Worm (Caenorhabditis elegans): ENCODE measurements around the gene shl-1.

DNA sequence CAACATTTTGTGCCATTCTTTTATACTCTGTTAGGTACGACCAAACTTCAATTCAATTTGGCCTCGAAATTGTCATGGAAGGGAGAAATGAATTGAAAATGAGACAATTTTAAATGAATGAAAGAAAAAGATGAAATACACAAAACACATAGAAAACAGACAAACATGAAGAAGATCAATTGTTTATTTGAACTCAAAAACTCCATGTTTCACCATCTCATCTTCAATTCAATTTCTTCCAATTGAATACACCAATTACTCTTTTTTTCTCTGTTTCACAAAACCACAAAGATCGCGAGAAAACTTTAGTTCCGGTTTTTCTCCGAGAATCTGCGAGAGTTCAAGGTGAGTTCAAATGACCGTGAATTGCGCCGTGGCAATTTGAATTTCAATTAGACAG is 43.4 kb upstream of the shl-1 start:
- TF ChIP-seq flt-1 (GFP tag; IDR thresholded peaks at IDR 0.05) (no peak), T22C8.4 (GFP tag; IDR thresholded peaks at IDR 0.05) (no peak)

Measured in whole organism, midembryonic.